Worm (Caenorhabditis elegans): Measurements from ENCODE around the gene F29G9.1.
"Not testable (repeated sequence)": the region's sequence is repeated elsewhere in the genome, so short reads cannot be mapped to it uniquely, and the experiment has no call there.

F29G9.1 gene

ce11 chrV:6069968-6070367, 31.1 kb downstream of the F29G9.1 start, which contains the start of gene fbxa-214:
Gene fbxa-214, minus strand, starts transcription at chrV:6070068.
- TF ChIP-seq Y48G9A.11 (GFP tag; IDR thresholded peaks at IDR 0.05); dpl-1 (GFP tag; optimal IDR thresholded peaks at IDR 0.05); nhr-25 (tag; optimal IDR thresholded peaks at IDR 0.05; ENCODE audit: borderline replicate concordance, insufficient read depth): not testable (repeated sequence)

ce11 chrV:6071551-6071950, 32.6 kb downstream of the F29G9.1 start:
- TF ChIP-seq tra-1 (GFP tag; IDR thresholded peaks at IDR 0.05): 0 out of 2 replicates have a peak, but pooled peaks have one; percentile 5
- TF ChIP-seq set-16 (GFP tag; IDR thresholded peaks at IDR 0.05): peak; percentile 88; the same call in 1 of the 2 replicates
